Worm (Caenorhabditis elegans): ENCODE results near the gene clec-262.
"Not testable (repeated sequence)": the region's sequence is repeated elsewhere in the genome, so short reads cannot be mapped to it uniquely, and the experiment has no call there.

The clec-262 gene

ce11 chrV:20311519-20311918 lies at the start of gene clec-262:
TSS of gene clec-262 (plus strand) at chrV:20311819.
- no peak for TF ChIP-seq unc-62 (GFP tag; optimal IDR thresholded peaks at IDR 0.05)

- no peak for TF ChIP-seq unc-62 (GFP tag; optimal IDR thresholded peaks at IDR 0.05)
Measured at ce11 chrV:20266992-20267391, 44.6 kb upstream of the clec-262 start, which contains the start of gene mdt-17. TSS of gene mdt-17 (minus strand) at chrV:20267247.

DNA sequence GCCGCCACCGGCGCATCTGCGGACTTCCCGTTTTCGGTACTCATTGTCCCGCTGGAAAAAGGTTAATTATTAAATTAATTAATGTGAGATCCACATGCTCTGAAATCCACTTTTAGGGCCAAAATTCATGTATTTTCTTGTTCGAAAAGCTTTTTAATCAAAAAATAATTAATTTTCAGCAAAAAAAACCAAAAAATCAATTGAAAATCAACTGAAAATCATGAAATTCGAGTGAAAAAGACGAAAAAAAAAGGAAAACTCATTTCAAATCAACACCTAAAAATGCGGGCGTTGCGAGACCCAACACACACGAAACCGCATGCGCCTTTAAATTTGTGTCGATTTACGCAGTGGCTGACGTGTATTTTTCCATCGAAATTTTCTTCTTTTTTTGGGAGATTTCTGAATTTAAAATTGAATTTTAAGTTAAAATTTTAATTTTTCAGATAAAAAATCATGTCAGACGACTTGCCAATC lies 41.9 kb upstream of the clec-262 start, which contains the start of the genes prmt-1 and cdkr-3:
Gene prmt-1, minus strand, starts transcription at position 51 of the 477 bp plus-strand sequence.
Gene cdkr-3, plus strand, starts transcription at position 447 of the 477 bp plus-strand sequence.
- no peak for TF ChIP-seq unc-62 (GFP tag; optimal IDR thresholded peaks at IDR 0.05)

DNA sequence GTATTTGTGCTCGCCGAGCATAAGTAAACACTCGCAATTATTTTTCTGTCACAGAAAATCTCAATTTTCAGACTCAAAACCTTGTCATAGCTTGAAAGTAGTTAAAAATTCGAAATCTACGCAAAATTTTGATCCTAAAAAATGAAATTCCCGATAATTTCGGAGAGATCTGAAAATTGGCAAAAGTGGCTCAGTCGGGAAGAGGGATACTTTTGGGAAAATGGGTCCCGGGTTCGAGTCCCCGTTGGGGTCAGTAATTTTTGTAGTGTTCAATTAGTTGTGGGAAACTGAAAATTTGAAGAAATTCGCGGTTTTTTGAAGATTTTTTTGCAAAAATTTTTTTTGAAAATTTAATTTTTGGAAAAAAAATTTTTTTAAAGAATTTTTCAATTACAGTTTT lies 34.7 kb upstream of the clec-262 start:
- no peak for TF ChIP-seq unc-62 (GFP tag; optimal IDR thresholded peaks at IDR 0.05)

ce11 chrV:20279309-20279708 lies 32.3 kb upstream of the clec-262 start:
- TF ChIP-seq unc-62 (GFP tag; optimal IDR thresholded peaks at IDR 0.05), result no peak

- TF ChIP-seq unc-62 (GFP tag; optimal IDR thresholded peaks at IDR 0.05), result no peak
Measured at ce11 chrV:20279811-20280317, 31.8 kb upstream of the clec-262 start, which contains the start of gene pqn-94. TSS of gene pqn-94 (minus strand) at chrV:20279861.

DNA sequence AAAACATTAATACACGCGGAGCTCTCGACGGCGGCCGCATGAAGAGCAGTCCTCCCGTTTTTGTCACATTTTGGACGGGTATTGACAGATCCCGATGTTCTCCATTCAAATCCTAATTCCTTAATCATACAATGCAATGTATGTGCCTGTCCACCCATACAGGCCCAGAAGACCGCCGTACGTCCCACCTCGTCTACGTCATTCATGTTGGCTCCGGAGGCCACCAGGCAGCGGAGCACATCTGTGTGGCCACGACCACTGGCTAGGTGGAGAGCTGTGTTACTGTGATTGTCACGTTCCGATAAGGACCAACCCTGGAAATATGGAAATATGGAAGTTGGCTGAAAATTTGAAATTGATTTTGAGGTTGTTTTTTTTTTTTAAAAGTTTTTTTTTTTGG lies 28.8 kb upstream of the clec-262 start:
- TF ChIP-seq unc-62 (GFP tag; optimal IDR thresholded peaks at IDR 0.05), result no peak

DNA sequence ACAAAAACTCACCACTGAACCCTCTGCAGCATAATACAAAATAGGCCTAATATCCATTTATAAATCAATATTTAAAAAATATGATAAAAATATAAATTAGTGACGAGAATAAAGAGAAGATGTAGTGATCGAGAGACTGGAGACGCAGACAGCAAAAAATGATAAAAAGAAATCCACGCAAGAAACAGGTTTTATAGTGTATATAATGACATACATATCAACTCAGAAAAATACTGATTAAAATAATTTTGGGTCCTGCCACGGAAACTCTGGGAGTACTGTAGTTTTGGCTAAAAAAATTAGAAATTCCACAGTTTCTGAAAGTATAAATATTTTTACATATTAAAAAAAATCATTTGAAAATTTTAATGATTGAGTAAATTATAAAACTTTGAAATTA lies 22.3 kb upstream of the clec-262 start, which contains the start of gene mlt-4:
Gene mlt-4, minus strand, starts transcription at position 101 of the 400 bp plus-strand sequence.
- no peak for TF ChIP-seq unc-62 (GFP tag; optimal IDR thresholded peaks at IDR 0.05)

- TF ChIP-seq unc-62 (GFP tag; optimal IDR thresholded peaks at IDR 0.05), result no peak
Measured at ce11 chrV:20294388-20294787, 17.2 kb upstream of the clec-262 start, which contains the start of gene clec-261. TSS of gene clec-261 (minus strand) at chrV:20294488.

- TF ChIP-seq unc-62 (GFP tag; optimal IDR thresholded peaks at IDR 0.05), result no peak
Measured at ce11 chrV:20297650-20298049, 14.0 kb upstream of the clec-262 start, which contains the start of gene ZC15.5. TSS of gene ZC15.5 (plus strand) at chrV:20297950.

DNA sequence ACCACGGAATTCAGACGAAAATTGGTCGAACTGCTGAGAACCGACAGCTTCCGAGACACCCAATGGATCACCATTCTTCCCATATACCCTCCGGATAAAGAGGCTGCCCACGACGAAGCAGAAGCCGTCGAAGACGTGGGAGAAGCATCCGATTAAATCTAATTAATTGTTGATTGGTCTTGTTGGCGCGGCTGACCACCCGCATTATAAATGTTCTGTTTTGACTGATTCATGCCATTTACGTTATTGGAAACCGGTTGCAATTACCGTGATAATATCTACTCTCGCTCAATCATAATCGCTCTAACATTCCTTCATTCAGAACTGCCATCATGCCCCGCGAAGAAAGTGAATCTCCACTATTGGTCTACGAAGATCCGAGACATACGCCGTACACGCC lies 8.3 kb upstream of the clec-262 start, which contains the start of gene ZC15.3:
Gene ZC15.3, plus strand, starts transcription at position 301 of the 400 bp plus-strand sequence.
- TF ChIP-seq unc-62 (GFP tag; optimal IDR thresholded peaks at IDR 0.05), result not testable (repeated sequence)

DNA sequence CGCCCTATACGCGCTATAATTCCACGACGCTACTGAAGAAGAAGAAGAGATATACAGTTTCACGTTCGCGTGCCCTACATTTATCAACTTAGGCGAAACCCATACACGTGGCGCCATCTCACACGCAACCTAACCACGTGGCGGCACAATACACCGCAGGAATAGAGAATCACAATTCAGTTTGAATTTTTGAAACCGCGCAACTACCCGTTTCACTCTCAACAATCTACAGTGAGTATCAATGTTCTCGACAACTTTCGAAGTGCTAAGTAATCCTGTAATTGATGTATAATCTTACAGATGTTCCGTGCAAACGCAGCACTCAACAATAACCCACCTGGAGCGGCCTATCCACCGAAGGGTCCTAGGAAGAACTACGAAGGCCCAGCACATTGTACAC lies 5.8 kb upstream of the clec-262 start, which contains the start of gene ZC15.1:
Gene ZC15.1, plus strand, starts transcription at position 301 of the 400 bp plus-strand sequence.
- no peak for TF ChIP-seq unc-62 (GFP tag; optimal IDR thresholded peaks at IDR 0.05)

DNA sequence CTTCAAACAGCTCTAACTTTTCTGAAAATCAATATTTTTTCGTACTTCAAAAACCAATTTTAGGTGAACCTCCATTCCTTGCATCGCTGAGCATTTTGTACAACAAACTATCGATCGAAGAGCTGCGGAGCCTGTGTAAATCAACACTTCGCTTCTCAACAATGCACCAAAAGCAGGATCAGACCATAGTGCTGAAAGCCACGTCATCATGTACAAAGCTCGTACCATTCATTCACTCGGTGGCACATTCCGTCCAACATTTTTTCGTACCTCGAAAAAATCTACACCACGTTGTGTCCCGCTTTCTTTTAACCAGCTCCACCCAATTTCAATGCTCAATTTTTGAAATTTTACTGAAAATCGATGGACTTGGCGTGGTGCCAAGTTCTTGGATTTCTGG lies 1.0 kb upstream of the clec-262 start, which contains the start of gene ZC15.10:
Gene ZC15.10, plus strand, starts transcription at position 162 of the 400 bp plus-strand sequence.
- TF ChIP-seq unc-62 (GFP tag; optimal IDR thresholded peaks at IDR 0.05), result no peak

- TF ChIP-seq unc-62 (GFP tag; optimal IDR thresholded peaks at IDR 0.05), result no peak
Measured at ce11 chrV:20317442-20317841, 5.8 kb downstream of the clec-262 start, which contains the start of gene Y113G7C.1. TSS of gene Y113G7C.1 (plus strand) at chrV:20317742.

DNA sequence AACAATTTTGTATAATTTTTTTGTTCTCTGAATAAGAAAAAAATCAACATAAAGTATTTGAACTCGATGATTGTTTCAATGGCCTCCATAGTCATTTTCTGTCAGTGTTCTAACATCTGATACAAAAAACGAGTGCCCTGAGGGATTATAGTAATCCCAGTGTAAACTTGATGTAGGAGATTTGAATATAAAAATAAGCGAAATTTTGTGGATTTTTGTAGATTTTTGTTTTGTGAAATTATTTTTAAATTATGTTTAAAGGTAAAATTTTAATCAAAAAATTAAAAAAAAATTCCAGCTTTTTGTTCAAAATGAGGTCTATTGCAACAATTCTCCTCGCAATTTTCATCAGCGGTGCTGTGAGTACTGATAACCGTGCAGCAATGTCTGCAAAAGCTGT lies 13.8 kb downstream of the clec-262 start, which contains the start of gene Y38H6A.1:
Gene Y38H6A.1, plus strand, starts transcription at position 301 of the 400 bp plus-strand sequence.
- TF ChIP-seq unc-62 (GFP tag; optimal IDR thresholded peaks at IDR 0.05), result no peak

DNA sequence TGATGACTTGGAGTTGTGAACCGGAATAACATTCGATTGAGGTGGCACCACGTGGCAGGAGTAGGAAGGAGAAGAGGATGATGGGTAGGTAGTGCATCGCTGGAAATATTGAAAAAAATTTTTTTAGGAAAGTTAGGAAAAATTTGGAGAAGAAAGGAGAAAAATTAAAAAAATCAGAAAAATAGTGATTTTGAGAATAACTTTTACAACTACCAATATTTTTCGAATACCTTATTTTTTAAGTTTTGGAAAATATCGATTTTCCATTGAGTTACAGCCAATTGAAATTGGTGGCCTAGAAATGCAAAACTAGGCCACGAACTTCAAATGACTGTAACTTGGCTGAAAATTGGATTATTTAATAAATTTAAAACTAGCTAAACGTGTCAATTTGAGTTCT lies 23.6 kb downstream of the clec-262 start, which contains the start of gene Y38H6A.5:
Gene Y38H6A.5, minus strand, starts transcription at position 101 of the 400 bp plus-strand sequence.
- TF ChIP-seq unc-62 (GFP tag; optimal IDR thresholded peaks at IDR 0.05), result no peak

ce11 chrV:20338020-20338419 lies 26.4 kb downstream of the clec-262 start:
- TF ChIP-seq unc-62 (GFP tag; optimal IDR thresholded peaks at IDR 0.05), result no peak
